Fruit fly (Drosophila melanogaster): ENCODE data around the gene CG4565.
A peak's percentile ranks its signal among the peaks of the same experiment; 100 is the strongest.

The CG4565 gene

DNA sequence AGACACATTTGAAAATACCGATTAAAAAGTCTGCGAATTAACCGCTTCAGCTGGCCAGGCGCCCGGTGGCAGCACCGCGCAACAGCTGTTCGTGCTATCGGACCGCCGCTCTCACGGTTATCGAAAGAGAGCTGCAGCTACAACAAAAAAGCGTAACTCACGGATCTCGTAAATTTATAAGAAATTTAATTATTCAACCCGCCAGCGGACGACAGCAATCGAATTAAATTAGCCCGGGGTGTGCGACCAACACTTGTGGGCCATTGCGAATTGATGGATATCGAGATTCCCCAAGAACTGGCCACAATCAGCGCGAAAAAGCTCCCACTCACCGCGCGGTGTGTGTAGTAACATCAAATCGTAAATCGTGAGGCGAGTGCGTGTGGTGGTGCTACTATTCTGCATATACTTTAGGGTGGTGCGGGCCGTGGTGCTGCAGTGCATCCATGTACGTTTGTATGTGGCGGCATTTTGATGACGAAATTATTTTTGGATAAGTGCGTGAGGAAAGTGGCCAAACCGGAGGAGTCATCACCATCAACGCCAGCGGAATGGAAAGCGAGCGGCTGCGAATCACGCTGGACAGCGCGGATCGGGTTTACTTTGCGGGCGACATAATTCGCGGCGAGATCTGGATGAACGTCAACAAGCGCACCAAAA lies 33.0 kb downstream of the CG4565 start, which contains the start of gene Leash (continued):
- TF ChIP-seq p53 (GFP tag; optimal IDR thresholded peaks at IDR 0.05) = no peak
- no peak for TF ChIP-seq cwo (GFP tag; optimal IDR thresholded peaks at IDR 0.05)
- peak; percentile 16 for TF ChIP-seq Sry-δ (GFP tag; optimal IDR thresholded peaks at IDR 0.05)
- TF ChIP-seq CG9215 (GFP tag; IDR thresholded peaks at IDR 0.05) = no peak
- TF ChIP-seq CG10366 (GFP tag; IDR thresholded peaks at IDR 0.05) = no peak
- TF ChIP-seq crc (GFP tag; optimal IDR thresholded peaks at IDR 0.05) = no peak
- TF ChIP-seq tgo (GFP tag; IDR thresholded peaks at IDR 0.05) = no peak
- TF ChIP-seq mirr (GFP tag; optimal IDR thresholded peaks at IDR 0.05) = no peak
- TF ChIP-seq CG2116 (GFP tag; optimal IDR thresholded peaks at IDR 0.05) = peak; percentile 35
- TF ChIP-seq Hr51 (GFP tag; optimal IDR thresholded peaks at IDR 0.05) = no peak
- no peak for TF ChIP-seq CG12071 (GFP tag; optimal IDR thresholded peaks at IDR 0.05)
- no peak for TF ChIP-seq CG3995 (GFP tag; optimal IDR thresholded peaks at IDR 0.05)
- peak; percentile 49 for TF ChIP-seq Scr (GFP tag; IDR thresholded peaks at IDR 0.05; ENCODE audit: partially characterized antibody)
- TF ChIP-seq CG10267 (tag; optimal IDR thresholded peaks at IDR 0.05) = no peak
- no peak for TF ChIP-seq CG32767 (GFP tag; IDR thresholded peaks at IDR 0.05)
- TF ChIP-seq HLH4C (GFP tag; IDR thresholded peaks at IDR 0.05; ENCODE audit: partially characterized antibody) = peak; percentile 48; the same call in 1 of the 3 replicates
- TF ChIP-seq CG9797 (GFP tag; optimal IDR thresholded peaks at IDR 0.05) = peak; percentile 38
- peak; percentile 23 for TF ChIP-seq cg (GFP tag; optimal IDR thresholded peaks at IDR 0.05)
- TF ChIP-seq crol (GFP tag; IDR thresholded peaks at IDR 0.05) = peak; percentile 6; the same call in 1 of the 2 replicates
- no peak for TF ChIP-seq Ets65A (GFP tag)
- no peak for TF ChIP-seq Dip2 (GFP tag; IDR thresholded peaks at IDR 0.05)
- TF ChIP-seq MBD-R2 (GFP tag; IDR thresholded peaks at IDR 0.05) = no peak; the same call in 1 of the 2 replicates
- TF ChIP-seq CG6654 (GFP tag; optimal IDR thresholded peaks at IDR 0.05) = no peak
- TF ChIP-seq CG8281 (tag; optimal IDR thresholded peaks at IDR 0.05) = no peak
- TF ChIP-seq chinmo (GFP tag; IDR thresholded peaks at IDR 0.05; ENCODE audit: partially characterized antibody) = peak; percentile 69; the same call in 2 of the 4 replicates
- peak; percentile 2 for TF ChIP-seq HmgZ (tag; optimal IDR thresholded peaks at IDR 0.05)
- TF ChIP-seq amos (GFP tag; IDR thresholded peaks at IDR 0.05; ENCODE audit: partially characterized antibody) = peak; percentile 42; the same call in 1 of the 2 replicates
- TF ChIP-seq gt (GFP tag; IDR thresholded peaks at IDR 0.05) = no peak
- no peak for TF ChIP-seq disco-r (GFP tag; optimal IDR thresholded peaks at IDR 0.05)
- no peak for TF ChIP-seq danr (GFP tag; IDR thresholded peaks at IDR 0.05)
- no peak for TF ChIP-seq CG31388 (GFP tag; optimal IDR thresholded peaks at IDR 0.05)
- TF ChIP-seq sc (optimal IDR thresholded peaks at IDR 0.05) = no peak
- no peak for TF ChIP-seq sc (GFP tag; optimal IDR thresholded peaks at IDR 0.05)
- TF ChIP-seq CG4282 (GFP tag; optimal IDR thresholded peaks at IDR 0.05) = no peak
- no peak for TF ChIP-seq D19B (GFP tag; optimal IDR thresholded peaks at IDR 0.05)
- no peak for TF ChIP-seq Oaz (GFP tag; IDR thresholded peaks at IDR 0.05)
- peak; percentile 81 for TF ChIP-seq E2f2 (GFP tag; IDR thresholded peaks at IDR 0.05)
- TF ChIP-seq hkb (optimal IDR thresholded peaks at IDR 0.05) = no peak
- no peak for TF ChIP-seq hkb (GFP tag; IDR thresholded peaks at IDR 0.05)
- no peak for TF ChIP-seq aop (GFP tag; IDR thresholded peaks at IDR 0.05)
- TF ChIP-seq Mes4 (GFP tag; optimal IDR thresholded peaks at IDR 0.05) = no peak
- TF ChIP-seq z (GFP tag; IDR thresholded peaks at IDR 0.05) = no peak
- peak; percentile 34 for TF ChIP-seq nerfin-1 (tag; optimal IDR thresholded peaks at IDR 0.05)
- no peak for TF ChIP-seq CG11398 (GFP tag; optimal IDR thresholded peaks at IDR 0.05)
- TF ChIP-seq CG12942 (GFP tag; optimal IDR thresholded peaks at IDR 0.05) = no peak
- no peak for TF ChIP-seq CG15073 (GFP tag; optimal IDR thresholded peaks at IDR 0.05)
- TF ChIP-seq CG17612 (GFP tag; IDR thresholded peaks at IDR 0.05) = no peak
- TF ChIP-seq chn (GFP tag; optimal IDR thresholded peaks at IDR 0.05) = no peak
- no peak for TF ChIP-seq Xrp1 (GFP tag; IDR thresholded peaks at IDR 0.05)
- no peak for TF ChIP-seq sens (GFP tag)
- TF ChIP-seq slou (GFP tag; optimal IDR thresholded peaks at IDR 0.05) = no peak
- TF ChIP-seq lmd (GFP tag; IDR thresholded peaks at IDR 0.05) = no peak

All from whole organism, embryonic.